Worm (Caenorhabditis elegans) whole organism, young adult: ENCODE data around the gene ZK112.4.

Experiments used
- F10E7.11 ChIP-seq: sonication (generic microtip); optimal IDR thresholded peaks from 2 replicates; lab custom pipeline; 2017; ENCODE audit warnings: mild to moderate bottlenecking, missing genetic modification characterization, moderate library complexity, missing compliant biosample characterization
- F22D6.2 ChIP-seq: sonication (generic microtip); optimal IDR thresholded peaks from 2 replicates; lab custom pipeline; 2016; ENCODE audit warnings: mild to moderate bottlenecking, missing genetic modification characterization, missing compliant biosample characterization
- F23B12.7 ChIP-seq: sonication (generic microtip); optimal IDR thresholded peaks from 2 replicates; lab custom pipeline; 2017; ENCODE audit warnings: missing genetic modification characterization, mild to moderate bottlenecking, missing compliant biosample characterization, antibody characterized with exemption, moderate library complexity; ENCODE audit not compliant: insufficient read depth
- F49E8.2 ChIP-seq: sonication (generic microtip); optimal IDR thresholded peaks from 3 replicates; lab custom pipeline; 2017; ENCODE audit warnings: missing genetic modification characterization, mild to moderate bottlenecking, missing compliant biosample characterization, antibody characterized with exemption, moderate library complexity; ENCODE audit not compliant: insufficient read depth
- F55B11.4 ChIP-seq: sonication (generic microtip); optimal IDR thresholded peaks from 2 replicates; lab custom pipeline; 2016; ENCODE audit warnings: missing compliant biosample characterization, missing genetic modification characterization, borderline replicate concordance; ENCODE audit not compliant: insufficient read depth
- F57C9.4 ChIP-seq: sonication (generic microtip); optimal IDR thresholded peaks from 2 replicates; lab custom pipeline; 2017; ENCODE audit warnings: mild to moderate bottlenecking, missing genetic modification characterization, missing compliant biosample characterization
- Y53F4B.3 ChIP-seq: fragments of 200-800 bp; sonication (Bioruptor generic); IDR thresholded peaks from 2 replicates; pipeline ENCODE4 v1.3.6; 2022; ENCODE audit warnings: missing genetic modification reagents, missing genetic modification characterization, missing compliant biosample characterization
- Y56A3A.18 ChIP-seq: fragments of 200-800 bp; sonication (Bioruptor generic); IDR thresholded peaks from 2 replicates; pipeline ENCODE4 v1.3.6; 2022; ENCODE audit warnings: missing genetic modification reagents, missing genetic modification characterization, missing compliant biosample characterization
- Y67H2A.10 ChIP-seq: fragments of 200-800 bp; sonication (Bioruptor generic); conservative IDR thresholded peaks from 2 replicates; pipeline ENCODE4 v1.3.6; 2022; ENCODE audit warnings: missing genetic modification reagents, missing genetic modification characterization, missing compliant biosample characterization
- Y79H2A.3 ChIP-seq: fragments of 200-800 bp; sonication (Bioruptor generic); conservative IDR thresholded peaks from 2 replicates; pipeline ENCODE4 v1.3.6; 2022; ENCODE audit warnings: missing genetic modification reagents, missing genetic modification characterization, missing compliant biosample characterization
- ZK185.1 ChIP-seq: sonication (generic microtip); optimal IDR thresholded peaks from 2 replicates; lab custom pipeline; 2016; ENCODE audit warnings: mild to moderate bottlenecking, missing genetic modification characterization, missing compliant biosample characterization; ENCODE audit not compliant: poor library complexity, severe bottlenecking
- ama-1 ChIP-seq, 3 experiments: fragments of 150-350 bp in 1 of 3; sonication (generic microtip) in 2 of 3; optimal IDR thresholded peaks; 2 replicates each; lab custom pipeline; 2014 to 2018; ENCODE audit warnings: missing biosample characterization in 2 of 3, missing genetic modification characterization in 2 of 3, missing genetic modification reagents in 2 of 3
- aptf-3 ChIP-seq: fragments of 200-800 bp; sonication (Bioruptor generic); IDR thresholded peaks from 2 replicates; pipeline ENCODE4 v1.3.6; 2022; ENCODE audit warnings: missing genetic modification characterization, missing compliant biosample characterization
- atf-7 ChIP-seq: sonication (generic microtip); optimal IDR thresholded peaks from 2 replicates; lab custom pipeline; 2017; ENCODE audit warnings: mild to moderate bottlenecking, missing genetic modification characterization, missing compliant biosample characterization
- attf-3 ChIP-seq: fragments of 200-800 bp; sonication (Bioruptor generic); conservative IDR thresholded peaks from 2 replicates; pipeline ENCODE4 v1.3.6; 2022; ENCODE audit warnings: missing genetic modification reagents, missing genetic modification characterization, missing compliant biosample characterization
- bed-1 ChIP-seq: fragments of 200-800 bp; sonication (Bioruptor generic); IDR thresholded peaks from 2 replicates; pipeline ENCODE4 v1.3.6; 2022; ENCODE audit warnings: missing genetic modification reagents, missing genetic modification characterization, missing compliant biosample characterization
- cebp-1 ChIP-seq, 2 experiments: fragments of 200-800 bp in 1 of 2; sonication (Bioruptor generic) in 1 of 2; sonication (generic microtip) in 1 of 2; IDR thresholded peaks in 1 of 2; optimal IDR thresholded peaks in 1 of 2; 2 replicates each; pipeline versions ENCODE4 v1.3.6 to Lab custom; 2017 to 2022; ENCODE audit warnings: missing compliant biosample characterization in 2 of 2, missing genetic modification characterization in 2 of 2, mild to moderate bottlenecking in 1 of 2, missing genetic modification reagents in 1 of 2, moderate library complexity in 1 of 2
- ceh-27 ChIP-seq: fragments of 200-800 bp; sonication (Bioruptor generic); optimal IDR thresholded peaks from 2 replicates; lab custom pipeline; 2018; ENCODE audit warnings: mild to moderate bottlenecking, missing genetic modification characterization, moderate library complexity, missing compliant biosample characterization
- ceh-40 ChIP-seq: fragments of 200-800 bp; sonication (Bioruptor generic); IDR thresholded peaks from 2 replicates; pipeline ENCODE4 v1.3.6; 2022; ENCODE audit warnings: missing genetic modification characterization, missing compliant biosample characterization
- chd-7 ChIP-seq: sonication (generic microtip); optimal IDR thresholded peaks from 2 replicates; lab custom pipeline; 2016; ENCODE audit warnings: mild to moderate bottlenecking, missing genetic modification characterization, moderate library complexity, missing compliant biosample characterization
- die-1 ChIP-seq: sonication (generic microtip); optimal IDR thresholded peaks from 2 replicates; lab custom pipeline; 2016; ENCODE audit warnings: missing genotype, mild to moderate bottlenecking, missing genetic modification characterization, missing compliant biosample characterization
- efl-1 ChIP-seq: fragments of 150-350 bp; optimal IDR thresholded peaks from 2 replicates; lab custom pipeline; 2014; ENCODE audit warnings: missing biosample characterization, missing genetic modification reagents, missing genetic modification characterization
- egrh-3 ChIP-seq: fragments of 200-800 bp; sonication (Bioruptor generic); IDR thresholded peaks from 2 replicates; pipeline ENCODE4 v1.3.6; 2022; ENCODE audit warnings: missing genetic modification reagents, missing genetic modification characterization, missing compliant biosample characterization
- ekl-4 ChIP-seq: fragments of 200-800 bp; sonication (Bioruptor generic); IDR thresholded peaks from 2 replicates; pipeline ENCODE4 v1.3.6; 2022; ENCODE audit warnings: missing genetic modification reagents, missing genetic modification characterization, missing compliant biosample characterization
- ets-4 ChIP-seq: fragments of 200-800 bp; sonication (Bioruptor generic); optimal IDR thresholded peaks from 2 replicates; lab custom pipeline; 2018; ENCODE audit warnings: mild to moderate bottlenecking, missing genetic modification characterization, missing compliant biosample characterization
- fkh-3 ChIP-seq: sonication (generic microtip); optimal IDR thresholded peaks from 2 replicates; lab custom pipeline; 2016; ENCODE audit warnings: mild to moderate bottlenecking, missing genetic modification characterization, missing compliant biosample characterization
- hmg-1.2 ChIP-seq: fragments of 200-800 bp; sonication (Bioruptor generic); IDR thresholded peaks from 2 replicates; pipeline ENCODE4 v1.3.6; 2022; ENCODE audit warnings: missing genetic modification reagents, missing genetic modification characterization, missing compliant biosample characterization
- hmg-20 ChIP-seq: fragments of 200-800 bp; sonication (Bioruptor generic); IDR thresholded peaks from 2 replicates; pipeline ENCODE4 v1.3.6; 2022; ENCODE audit warnings: missing genetic modification reagents, missing genetic modification characterization, missing compliant biosample characterization
- hrde-1 ChIP-seq: sonication (generic microtip); optimal IDR thresholded peaks from 2 replicates; lab custom pipeline; 2016; ENCODE audit warnings: missing genetic modification characterization, mild to moderate bottlenecking, missing compliant biosample characterization, moderate library complexity, missing genotype, missing genetic modification reagents, borderline replicate concordance
- hsf-1 ChIP-seq: fragments of 200-800 bp; sonication (Bioruptor generic); IDR thresholded peaks from 2 replicates; pipeline ENCODE4 v1.3.6; 2022; ENCODE audit warnings: missing genetic modification reagents, missing genetic modification characterization, missing compliant biosample characterization
- lin-35 ChIP-seq, 3 experiments: fragments of 150-350 bp in 2 of 3; sonication (generic microtip) in 1 of 3; optimal IDR thresholded peaks; 2 replicates each; lab custom pipeline; 2014 to 2018; ENCODE audit warnings: missing biosample characterization in 3 of 3, missing genetic modification characterization in 3 of 3, missing genetic modification reagents in 3 of 3
- madf-10 ChIP-seq: sonication (generic microtip); optimal IDR thresholded peaks from 2 replicates; lab custom pipeline; 2016; ENCODE audit warnings: mild to moderate bottlenecking, missing genetic modification characterization, missing compliant biosample characterization
- madf-3 ChIP-seq: fragments of 200-800 bp; sonication (Bioruptor generic); IDR thresholded peaks from 2 replicates; pipeline ENCODE4 v1.3.6; 2022; ENCODE audit warnings: missing genetic modification reagents, missing genetic modification characterization, missing compliant biosample characterization
- madf-6 ChIP-seq: fragments of 200-800 bp; sonication (Bioruptor generic); IDR thresholded peaks from 2 replicates; pipeline ENCODE4 v1.3.6; 2022; ENCODE audit warnings: missing genetic modification reagents, missing genetic modification characterization, missing compliant biosample characterization
- madf-8 ChIP-seq: fragments of 200-800 bp; sonication (Bioruptor generic); conservative IDR thresholded peaks from 2 replicates; pipeline ENCODE4 v1.3.6; 2022; ENCODE audit warnings: missing genetic modification reagents, missing genetic modification characterization, missing compliant biosample characterization
- nfyb-1 ChIP-seq: fragments of 200-800 bp; sonication (Bioruptor generic); IDR thresholded peaks from 2 replicates; pipeline ENCODE4 v1.3.6; 2022; ENCODE audit warnings: missing genetic modification reagents, missing genetic modification characterization, missing compliant biosample characterization
- nhr-90 ChIP-seq: sonication (generic microtip); optimal IDR thresholded peaks from 2 replicates; lab custom pipeline; 2016; ENCODE audit warnings: missing genotype, mild to moderate bottlenecking, missing genetic modification characterization, missing compliant biosample characterization
- repo-1 ChIP-seq: sonication (generic microtip); optimal IDR thresholded peaks from 2 replicates; lab custom pipeline; 2017; ENCODE audit warnings: mild to moderate bottlenecking, missing genetic modification characterization, missing compliant biosample characterization
- sea-2 ChIP-seq: fragments of 200-800 bp; sonication (Bioruptor generic); IDR thresholded peaks from 2 replicates; pipeline ENCODE4 v1.3.6; 2022; ENCODE audit warnings: missing genetic modification characterization, missing compliant biosample characterization
- tbp1 ChIP-seq: fragments of 200-800 bp; sonication (Bioruptor generic); optimal IDR thresholded peaks from 2 replicates; lab custom pipeline; 2018; ENCODE audit warnings: mild to moderate bottlenecking, missing genetic modification characterization, missing compliant biosample characterization
- unc-130 ChIP-seq: sonication (generic microtip); optimal IDR thresholded peaks from 2 replicates; lab custom pipeline; 2016; ENCODE audit warnings: missing genetic modification reagents, missing genetic modification characterization, missing compliant biosample characterization
- ztf-22 ChIP-seq: fragments of 200-800 bp; sonication (Bioruptor generic); optimal IDR thresholded peaks from 2 replicates; lab custom pipeline; 2018; ENCODE audit warnings: mild to moderate bottlenecking, missing genetic modification characterization, moderate library complexity, missing compliant biosample characterization
- ztf-6 ChIP-seq: fragments of 200-800 bp; sonication (Bioruptor generic); IDR thresholded peaks from 2 replicates; pipeline ENCODE4 v1.3.6; 2022; ENCODE audit warnings: missing genetic modification reagents, missing genetic modification characterization, missing compliant biosample characterization

ZK112.4 gene

DNA sequence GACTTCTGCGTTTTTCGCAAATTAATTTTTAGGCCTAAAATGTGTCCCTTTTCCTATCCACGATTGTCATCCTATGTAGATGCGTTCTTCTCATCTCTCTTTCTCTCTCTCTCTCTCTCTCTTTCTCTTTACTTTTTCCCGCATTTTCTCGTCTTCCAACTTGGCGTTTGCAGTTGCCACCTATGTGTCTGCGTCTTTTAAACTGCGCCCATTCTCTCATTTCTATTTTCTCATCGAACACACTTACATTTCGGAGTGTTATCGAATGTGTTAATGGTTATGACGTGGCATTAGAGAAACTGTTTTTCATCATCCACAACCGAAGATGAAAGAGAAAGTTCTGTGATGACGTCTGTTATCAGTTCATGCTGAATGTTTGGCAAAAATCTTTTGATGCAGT, 1.3 kb downstream of the ZK112.4 start (continued):
- TF ChIP-seq hsf-1 (GFP tag; lab: Robert Waterston, UW) (peak; percentile 20; the same call in 1 of the 2 replicates), sea-2 (GFP tag; lab: Robert Waterston, UW) (no peak), chd-7 (peak; percentile 19), ekl-4 (GFP tag; lab: Robert Waterston, UW) (no peak), bed-1 (GFP tag; lab: Robert Waterston, UW) (no peak), egrh-3 (GFP tag; lab: Robert Waterston, UW) (no peak), F22D6.2 (tag; lab: Kevin White, UChicago) (no peak), F55B11.4 (no peak), Y79H2A.3 (no peak), F23B12.7 (no peak), cebp-1 (GFP tag; IDR thresholded peaks at IDR 0.05; lab: Robert Waterston, UW) (no peak), cebp-1 (tag; optimal IDR thresholded peaks at IDR 0.05; lab: Kevin White, UChicago) (no peak), hmg-1.2 (GFP tag; lab: Robert Waterston, UW) (peak; percentile 42; the same call in 1 of the 2 replicates), madf-6 (no peak; the same call in 1 of the 2 replicates), ceh-40 (GFP tag; lab: Robert Waterston, UW) (no peak), ztf-22 (GFP tag; lab: Kevin White, UChicago) (peak; percentile 75)
- TF ChIP-seq, all 124 proteins: peak for 21

DNA sequence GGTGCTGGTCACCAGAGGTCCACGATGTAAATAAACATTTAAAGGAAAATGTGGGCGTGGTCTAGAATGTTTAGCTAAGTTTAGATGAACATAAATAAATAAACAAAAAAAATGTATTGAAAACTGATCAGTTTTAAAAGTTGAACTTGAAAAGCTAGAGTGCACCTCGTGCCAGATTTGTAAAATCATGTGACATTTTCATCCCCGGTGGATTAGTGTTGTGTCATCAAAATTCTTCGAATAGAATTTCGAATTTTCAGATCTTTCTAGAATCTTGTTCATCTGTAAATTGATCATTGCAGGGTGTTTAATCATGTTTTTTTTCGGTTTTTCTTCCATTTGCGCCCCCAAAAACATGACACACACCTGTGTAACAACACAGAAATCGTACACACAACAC, 3.3 kb downstream of the ZK112.4 start:
- TF ChIP-seq Y56A3A.18 (GFP tag; lab: Robert Waterston, UW) (no peak), Y53F4B.3 (GFP tag; lab: Robert Waterston, UW) (no peak), hmg-20 (no peak), fkh-3 (tag; lab: Kevin White, UChicago) (no peak), unc-130 (no peak), hsf-1 (GFP tag; lab: Robert Waterston, UW) (no peak)

DNA sequence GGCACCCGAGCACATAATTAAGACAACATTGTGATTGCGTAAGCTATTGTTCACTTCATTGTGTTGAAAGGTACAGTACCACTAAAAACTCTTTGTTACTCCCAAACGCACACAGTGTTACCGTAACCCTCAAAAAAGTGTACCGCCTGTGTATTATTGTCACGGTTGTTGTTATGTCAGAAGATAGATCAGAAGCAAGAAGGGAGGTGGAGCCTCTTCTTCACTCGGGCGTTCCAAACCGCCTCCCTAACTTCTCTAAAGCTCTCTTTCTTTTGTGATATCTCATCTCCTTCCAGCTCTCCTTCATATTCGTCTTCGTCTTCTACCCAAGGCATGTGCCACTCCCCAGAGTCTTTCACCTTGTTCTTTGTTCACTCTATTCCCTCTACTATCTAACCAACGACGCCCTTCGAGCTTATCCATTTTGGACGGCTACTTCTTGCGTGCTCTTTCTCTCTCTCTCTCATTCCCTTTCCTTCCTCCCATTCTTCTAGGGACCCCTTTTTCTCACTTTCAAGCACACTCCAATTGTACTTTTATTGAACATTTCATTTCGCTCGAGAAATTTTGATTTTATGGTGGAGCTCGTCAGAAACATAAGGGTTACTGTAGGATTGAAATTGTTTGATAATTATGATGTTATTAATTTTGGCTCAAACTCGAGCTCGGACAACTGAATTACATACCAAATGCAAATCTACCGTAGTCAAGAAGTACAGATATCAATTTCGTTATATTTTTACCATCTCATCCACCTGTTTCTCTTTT, 4.1 kb downstream of the ZK112.4 start:
- no peak for TF ChIP-seq tbp1 (GFP tag; lab: Kevin White, UChicago)
- TF ChIP-seq F10E7.11 (tag; lab: Kevin White, UChicago) = no peak
- TF ChIP-seq ztf-6 = no peak
- TF ChIP-seq ceh-27 (GFP tag; lab: Kevin White, UChicago) = peak; percentile 27
- no peak for TF ChIP-seq ama-1 (optimal IDR thresholded peaks at IDR 0.05; lab: Kevin White, UChicago)
- TF ChIP-seq ama-1 (GFP tag; optimal IDR thresholded peaks at IDR 0.05; lab: Kevin White, UChicago) = peak in 1 of 2 experiments; percentile 33
- TF ChIP-seq atf-7 (tag; lab: Kevin White, UChicago) = no peak
- TF ChIP-seq ets-4 (GFP tag; lab: Kevin White, UChicago) = no peak
- TF ChIP-seq aptf-3 = no peak
- no peak for TF ChIP-seq madf-3 (GFP tag; lab: Robert Waterston, UW)
- no peak for TF ChIP-seq madf-8 (GFP tag; lab: Robert Waterston, UW)
- TF ChIP-seq F49E8.2 (tag; lab: Kevin White, UChicago) = no peak
- no peak for TF ChIP-seq madf-10 (tag; lab: Kevin White, UChicago)
- no peak for TF ChIP-seq efl-1 (GFP tag; lab: Kevin White, UChicago)
- no peak for TF ChIP-seq Y67H2A.10 (GFP tag; lab: Robert Waterston, UW)
- TF ChIP-seq hrde-1 (tag; lab: Kevin White, UChicago) = no peak
- no peak for TF ChIP-seq F23B12.7
- no peak for TF ChIP-seq egrh-3 (GFP tag; lab: Robert Waterston, UW)
- peak; percentile 27; the same call in 1 of the 2 replicates for TF ChIP-seq nfyb-1 (GFP tag; lab: Robert Waterston, UW)
- TF ChIP-seq repo-1 (tag; lab: Kevin White, UChicago) = no peak
- no peak for TF ChIP-seq nhr-90
- no peak for TF ChIP-seq F57C9.4 (tag; lab: Kevin White, UChicago)
- TF ChIP-seq hsf-1 (GFP tag; lab: Robert Waterston, UW) = no peak
- TF ChIP-seq ZK185.1 (tag; lab: Kevin White, UChicago) = no peak
- no peak for TF ChIP-seq madf-6
- no peak for TF ChIP-seq die-1 (tag; lab: Kevin White, UChicago)
- TF ChIP-seq attf-3 = no peak
- TF ChIP-seq lin-35 (GFP tag; optimal IDR thresholded peaks at IDR 0.05; lab: Kevin White, UChicago) = peak in 1 of 3 experiments; percentile 37
